Fruit fly (Drosophila melanogaster) whole organism, adult: ENCODE results near the gene Usp1.

Experiments
- CG11617 ChIP-seq: fragments of 200-800 bp; sonication (Bioruptor generic); optimal IDR thresholded peaks from 2 replicates; lab custom pipeline; 2017; ENCODE audit warnings: mild to moderate bottlenecking, missing biosample characterization, missing genetic modification reagents, missing genetic modification characterization
- CG12768 ChIP-seq: fragments of 200-800 bp; sonication (Bioruptor generic); optimal IDR thresholded peaks from 2 replicates; lab custom pipeline; 2017; ENCODE audit warnings: missing biosample characterization, missing genetic modification characterization, mild to moderate bottlenecking, moderate library complexity, missing genetic modification reagents
- CG14711 ChIP-seq: fragments of 200-800 bp; sonication (Bioruptor generic); optimal IDR thresholded peaks from 2 replicates; lab custom pipeline; 2018; ENCODE audit warnings: missing biosample characterization, mild to moderate bottlenecking, missing genetic modification characterization, moderate library complexity
- CG1620 ChIP-seq: fragments of 200-800 bp; sonication (Bioruptor generic); optimal IDR thresholded peaks from 2 replicates; lab custom pipeline; 2016; ENCODE audit warnings: missing biosample characterization, missing genetic modification characterization
- CG33017 ChIP-seq: fragments of 200-800 bp; sonication (Bioruptor generic); optimal IDR thresholded peaks from 2 replicates; lab custom pipeline; 2018; ENCODE audit warnings: missing biosample characterization, mild to moderate bottlenecking, missing genetic modification characterization, moderate library complexity
- CG5204 ChIP-seq: fragments of 200-800 bp; sonication (Bioruptor generic); optimal IDR thresholded peaks from 2 replicates; lab custom pipeline; 2016; ENCODE audit warnings: missing biosample characterization, missing genetic modification characterization
- CG7045 ChIP-seq: fragments of 200-800 bp; sonication (Bioruptor generic); optimal IDR thresholded peaks from 2 replicates; lab custom pipeline; 2017; ENCODE audit warnings: missing biosample characterization, mild to moderate bottlenecking, missing genetic modification characterization
- CG7101 ChIP-seq: fragments of 200-800 bp; sonication (Bioruptor generic); optimal IDR thresholded peaks from 2 replicates; lab custom pipeline; 2018; ENCODE audit warnings: missing biosample characterization, mild to moderate bottlenecking, missing genetic modification characterization, moderate library complexity
- Clk ChIP-seq: fragments of 200-800 bp; sonication (Bioruptor generic); optimal IDR thresholded peaks from 2 replicates; lab custom pipeline; 2017; ENCODE audit warnings: missing biosample characterization, missing genetic modification characterization
- Crg-1 ChIP-seq: fragments of 200-800 bp; sonication (Bioruptor generic); optimal IDR thresholded peaks from 2 replicates; lab custom pipeline; 2016; ENCODE audit warnings: missing biosample characterization, missing genetic modification characterization
- Hr96 ChIP-seq: fragments of 200-800 bp; sonication (Bioruptor generic); optimal IDR thresholded peaks from 2 replicates; lab custom pipeline; 2016; ENCODE audit warnings: missing biosample characterization, missing genetic modification characterization
- Mnt ChIP-seq: fragments of 200-800 bp; sonication (Bioruptor generic); optimal IDR thresholded peaks from 2 replicates; lab custom pipeline; 2016; ENCODE audit warnings: missing biosample characterization, mild to moderate bottlenecking, missing genetic modification characterization
- bab1 ChIP-seq: fragments of 200-800 bp; sonication (Bioruptor generic); optimal IDR thresholded peaks from 3 replicates; lab custom pipeline; 2019; ENCODE audit warnings: missing biosample characterization, mild to moderate bottlenecking, missing genetic modification characterization, moderate library complexity
- cic ChIP-seq: fragments of 200-800 bp; sonication (Bioruptor generic); optimal IDR thresholded peaks from 2 replicates; lab custom pipeline; 2017; ENCODE audit warnings: missing biosample characterization, mild to moderate bottlenecking, missing genetic modification characterization, moderate library complexity
- cnc ChIP-seq, 2 experiments: fragments of >200 bp; optimal IDR thresholded peaks; 2 replicates each; lab custom pipeline; 2017
- kay ChIP-seq: fragments of 200-800 bp; sonication (Bioruptor generic); peaks from one replicate; lab custom pipeline; 2016; ENCODE audit warnings: missing biosample characterization, missing genetic modification characterization, borderline replicate concordance
- ovo ChIP-seq: fragments of 200-800 bp; sonication (Bioruptor generic); optimal IDR thresholded peaks from 2 replicates; lab custom pipeline; 2016; ENCODE audit warnings: missing biosample characterization, missing genetic modification characterization
- pad ChIP-seq: fragments of 200-800 bp; sonication (Bioruptor generic); optimal IDR thresholded peaks from 3 replicates; lab custom pipeline; 2017; ENCODE audit warnings: missing biosample characterization, missing genetic modification characterization, mild to moderate bottlenecking, moderate library complexity, missing genetic modification reagents
- tj ChIP-seq: fragments of 200-800 bp; sonication (Bioruptor generic); optimal IDR thresholded peaks from 3 replicates; lab custom pipeline; 2017; ENCODE audit warnings: missing biosample characterization, mild to moderate bottlenecking, missing genetic modification characterization, moderate library complexity
- toe ChIP-seq: fragments of 200-800 bp; sonication (Bioruptor generic); optimal IDR thresholded peaks from 2 replicates; lab custom pipeline; 2016; ENCODE audit warnings: missing biosample characterization, missing genetic modification characterization

Gene Usp1

DNA sequence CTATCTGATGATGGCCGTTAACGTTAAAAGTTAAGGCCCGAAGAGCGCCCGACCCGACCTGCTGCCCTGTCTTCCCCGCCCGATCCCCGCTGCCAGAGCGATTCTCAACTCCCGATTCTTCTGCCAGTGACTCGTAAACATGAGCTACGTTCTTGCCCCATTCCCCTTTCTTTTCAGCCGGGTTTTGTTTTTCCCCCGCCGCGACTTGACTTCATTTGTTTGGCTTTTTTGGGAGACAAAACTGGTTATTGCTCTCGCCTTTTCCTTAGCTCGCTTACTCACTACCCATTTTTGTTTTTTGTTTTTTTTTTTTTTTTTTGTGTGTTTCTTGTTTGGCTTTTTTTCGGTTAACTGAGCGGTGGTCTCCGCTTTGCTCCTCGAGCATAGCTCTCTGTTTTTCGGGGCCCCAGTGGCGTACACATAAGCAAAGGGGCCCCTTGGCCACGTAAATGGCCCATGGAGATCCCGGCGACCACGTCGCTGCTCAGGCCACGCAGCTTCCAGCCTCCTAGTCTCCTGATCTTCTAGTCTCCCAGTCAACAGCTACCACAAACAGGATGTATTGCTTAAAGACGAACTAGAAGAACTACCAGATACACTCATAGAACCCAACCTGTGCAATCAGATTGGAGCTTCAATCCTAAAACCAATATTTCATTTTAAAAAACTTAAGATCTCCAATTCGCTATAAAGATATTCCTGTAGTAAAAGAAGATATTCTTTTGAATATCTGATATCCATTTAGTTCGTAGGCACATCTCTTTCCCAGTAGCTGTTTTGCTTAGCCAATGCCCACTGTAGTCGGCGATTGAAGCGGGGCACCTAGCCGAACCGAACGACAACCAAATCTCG, 18.2 kb upstream of the Usp1 start:
- TF ChIP-seq CG14711 (tag; lab: Kevin White, UChicago), result no peak
- TF ChIP-seq ovo (GFP tag; lab: Kevin White, UChicago), result no peak

DNA sequence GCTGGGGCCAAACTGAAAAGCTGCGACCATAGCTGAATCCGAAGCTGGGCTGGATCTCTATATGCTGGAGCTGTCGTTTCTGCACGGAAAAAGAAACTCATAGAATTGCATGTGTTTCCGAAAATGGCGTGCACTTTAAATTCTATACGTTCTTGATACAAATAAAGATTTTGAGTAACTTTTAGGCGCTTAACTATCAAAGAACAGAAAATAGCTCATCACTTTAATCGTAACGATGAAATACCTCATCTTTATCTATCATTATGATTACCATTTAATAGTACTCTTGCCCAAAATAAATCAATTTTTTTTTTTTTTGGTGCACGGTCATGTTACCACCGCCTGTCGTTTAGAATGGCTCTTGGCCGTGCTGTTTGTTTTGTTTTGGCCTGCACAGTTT, 17.3 kb upstream of the Usp1 start:
- TF ChIP-seq Hr96 (GFP tag; lab: Kevin White, UChicago) (no peak), CG14711 (tag; lab: Kevin White, UChicago) (no peak)

DNA sequence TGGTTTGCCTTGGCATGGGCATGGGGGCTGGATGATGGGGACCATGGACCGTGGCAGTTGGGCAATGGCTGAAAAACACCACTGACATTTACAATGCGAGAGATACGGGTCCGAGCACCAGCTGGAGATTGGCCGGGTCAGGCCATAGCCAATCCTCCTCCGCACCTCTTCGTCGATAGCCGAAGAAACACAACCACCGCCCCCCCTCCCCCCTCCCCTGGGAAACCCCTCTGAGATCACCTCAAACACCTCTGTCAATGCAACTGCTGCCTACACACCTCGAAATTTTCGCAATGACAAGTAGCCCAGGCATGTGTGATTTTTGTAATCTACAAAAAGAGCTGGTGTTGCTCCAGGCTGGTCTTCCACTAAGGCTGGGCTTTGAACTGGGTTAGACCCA, 16.4 kb upstream of the Usp1 start:
- TF ChIP-seq CG11617 (no peak), CG7101 (tag; lab: Kevin White, UChicago) (no peak), Mnt (GFP tag; lab: Kevin White, UChicago) (no peak), Crg-1 (no peak), toe (GFP tag; lab: Kevin White, UChicago) (no peak), kay (GFP tag; lab: Kevin White, UChicago) (no peak), CG14711 (tag; lab: Kevin White, UChicago) (no peak), CG1620 (GFP tag; lab: Kevin White, UChicago) (no peak), tj (GFP tag; lab: Kevin White, UChicago) (no peak), pad (GFP tag; lab: Kevin White, UChicago) (no peak), ovo (GFP tag; lab: Kevin White, UChicago) (no peak), bab1 (GFP tag; lab: Kevin White, UChicago) (no peak), Hr96 (GFP tag; lab: Kevin White, UChicago) (no peak), cic (GFP tag; lab: Kevin White, UChicago) (no peak), CG5204 (GFP tag; lab: Kevin White, UChicago) (no peak), CG12768 (GFP tag; lab: Kevin White, UChicago) (no peak)

DNA sequence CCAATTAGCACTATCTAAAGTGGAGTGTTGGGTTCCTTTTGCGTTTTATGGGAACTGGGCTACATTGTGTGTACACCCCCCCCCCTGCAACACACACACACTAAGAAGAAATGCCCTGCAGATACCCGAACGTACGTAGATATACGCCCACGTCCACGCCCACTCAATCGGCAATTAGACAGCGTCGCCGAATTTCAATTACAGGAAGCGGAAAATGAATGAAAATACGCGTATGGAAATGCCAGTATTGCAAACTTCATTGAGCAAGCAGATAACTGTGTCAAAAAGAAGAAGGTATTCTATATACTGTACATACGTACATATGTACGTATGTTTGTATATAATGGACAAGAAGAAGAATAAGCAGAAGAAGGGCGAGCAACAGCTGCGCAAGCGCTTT, 15.5 kb upstream of the Usp1 start:
- TF ChIP-seq CG11617 (no peak), cic (GFP tag; lab: Kevin White, UChicago) (no peak), kay (GFP tag; lab: Kevin White, UChicago) (peak; percentile 65), pad (GFP tag; lab: Kevin White, UChicago) (no peak), tj (GFP tag; lab: Kevin White, UChicago) (no peak), toe (GFP tag; lab: Kevin White, UChicago) (no peak)

DNA sequence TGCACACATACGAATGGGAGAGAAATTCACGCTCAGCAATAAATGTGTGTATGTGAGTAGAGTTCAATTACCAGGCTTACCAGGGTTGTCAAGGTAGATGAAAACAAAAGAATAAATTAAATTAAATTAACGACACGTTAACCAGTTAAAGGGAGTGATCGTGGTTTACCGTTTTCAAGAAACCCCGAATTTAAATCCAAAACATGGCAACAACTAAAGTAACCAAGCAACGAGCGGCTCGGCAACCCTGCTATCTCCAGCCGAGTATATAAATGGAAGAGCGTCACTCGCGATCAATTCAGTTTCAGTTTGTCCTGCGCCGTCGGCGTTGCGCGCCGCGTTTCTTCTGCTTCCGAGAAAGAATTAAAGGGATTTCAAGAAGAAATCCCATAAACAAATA, 14.7 kb upstream of the Usp1 start:
- TF ChIP-seq CG7045 (GFP tag; lab: Kevin White, UChicago) (peak; percentile 100), CG12768 (GFP tag; lab: Kevin White, UChicago) (peak; percentile 100), Clk (GFP tag; lab: Kevin White, UChicago) (peak; percentile 99), CG1620 (GFP tag; lab: Kevin White, UChicago) (peak; percentile 100), Crg-1 (peak; percentile 99), CG33017 (peak; percentile 99), CG14711 (tag; lab: Kevin White, UChicago) (peak; percentile 100), pad (GFP tag; lab: Kevin White, UChicago) (peak; percentile 95), cnc (optimal IDR thresholded peaks at IDR 0.05; lab: Kevin White, UChicago) (no peak), tj (GFP tag; lab: Kevin White, UChicago) (peak; percentile 99), CG7101 (tag; lab: Kevin White, UChicago) (peak; percentile 100), kay (GFP tag; lab: Kevin White, UChicago) (peak; percentile 99), Hr96 (GFP tag; lab: Kevin White, UChicago) (peak; percentile 99), CG5204 (GFP tag; lab: Kevin White, UChicago) (peak; percentile 100), CG11617 (peak; percentile 99), Mnt (GFP tag; lab: Kevin White, UChicago) (peak; percentile 99), bab1 (GFP tag; lab: Kevin White, UChicago) (peak; percentile 100), ovo (GFP tag; lab: Kevin White, UChicago) (peak; percentile 99), toe (GFP tag; lab: Kevin White, UChicago) (peak; percentile 99), cic (GFP tag; lab: Kevin White, UChicago) (peak; percentile 97)

DNA sequence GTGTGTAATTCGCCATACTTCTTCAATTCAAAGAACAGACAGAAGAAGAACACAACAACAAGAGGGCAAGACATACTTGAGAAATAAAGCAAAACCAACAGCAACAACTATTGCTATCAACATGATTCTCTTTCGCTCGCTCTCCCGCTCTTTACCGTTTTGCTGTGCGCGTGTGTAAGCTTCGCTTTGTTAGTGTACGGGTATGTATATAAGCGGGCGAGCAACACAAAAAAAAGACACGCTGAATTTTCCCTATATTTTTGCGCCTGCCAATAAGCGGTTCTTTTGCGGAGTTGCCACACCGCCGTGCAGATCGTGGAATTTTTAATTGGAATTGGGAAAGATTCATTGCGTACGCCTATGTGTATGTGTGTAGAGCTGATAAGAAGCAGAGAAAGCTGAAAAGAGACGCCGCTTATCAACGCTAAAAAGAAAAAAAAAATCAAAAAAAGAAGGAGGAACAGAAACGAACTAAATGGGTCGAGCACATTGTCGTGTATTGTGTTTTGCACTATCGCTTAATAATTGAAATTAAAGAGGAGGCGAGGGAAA, 13.9 kb upstream of the Usp1 start:
- peak; percentile 10 for TF ChIP-seq CG7101 (tag; lab: Kevin White, UChicago)
- peak; percentile 43 for TF ChIP-seq CG14711 (tag; lab: Kevin White, UChicago)
- no peak for TF ChIP-seq cnc (optimal IDR thresholded peaks at IDR 0.05; lab: Kevin White, UChicago)
- no peak for TF ChIP-seq Hr96 (GFP tag; lab: Kevin White, UChicago)
- TF ChIP-seq Mnt (GFP tag; lab: Kevin White, UChicago), result peak; percentile 38
- peak; percentile 27 for TF ChIP-seq CG7045 (GFP tag; lab: Kevin White, UChicago)
- TF ChIP-seq CG1620 (GFP tag; lab: Kevin White, UChicago), result no peak
- TF ChIP-seq CG33017, result peak; percentile 50
- TF ChIP-seq CG12768 (GFP tag; lab: Kevin White, UChicago), result peak; percentile 31
- TF ChIP-seq pad (GFP tag; lab: Kevin White, UChicago), result peak; percentile 94
- TF ChIP-seq bab1 (GFP tag; lab: Kevin White, UChicago), result peak; percentile 2
- TF ChIP-seq cic (GFP tag; lab: Kevin White, UChicago), result peak; percentile 72
- TF ChIP-seq tj (GFP tag; lab: Kevin White, UChicago), result no peak
- TF ChIP-seq kay (GFP tag; lab: Kevin White, UChicago), result peak; percentile 97
- peak; percentile 72 for TF ChIP-seq ovo (GFP tag; lab: Kevin White, UChicago)
- no peak for TF ChIP-seq toe (GFP tag; lab: Kevin White, UChicago)
